Worm (Caenorhabditis elegans) whole organism, L1 larva: Measurements from ENCODE around the gene acl-1.

ENCODE experiments used
- egl-27 ChIP-seq, 2 experiments: fragments of 150-350 bp in 1 of 2; sonication (generic microtip); optimal IDR thresholded peaks; 3 replicates each; lab custom pipeline; 2017 to 2018; ENCODE audit warnings: missing biosample characterization in 2 of 2, missing genetic modification characterization in 2 of 2, missing genetic modification reagents in 2 of 2
- lin-14 ChIP-seq: fragments of 200-800 bp; sonication (Bioruptor generic); optimal IDR thresholded peaks from 2 replicates; lab custom pipeline; 2018; ENCODE audit warnings: mild to moderate bottlenecking, missing genetic modification characterization, moderate library complexity, missing compliant biosample characterization
- nhr-11 ChIP-seq: fragments of 150-350 bp; optimal IDR thresholded peaks from 2 replicates; lab custom pipeline; 2014; ENCODE audit warnings: missing biosample characterization, missing genetic modification characterization
- nhr-90 ChIP-seq: sonication (generic microtip); optimal IDR thresholded peaks from 2 replicates; lab custom pipeline; 2016; ENCODE audit warnings: mild to moderate bottlenecking, missing genetic modification characterization, missing compliant biosample characterization; ENCODE audit not compliant: poor library complexity
- unc-30 ChIP-seq: sonication (generic microtip); optimal IDR thresholded peaks from 2 replicates; lab custom pipeline; 2017; ENCODE audit warnings: missing biosample characterization, missing genetic modification characterization
- zag-1 ChIP-seq: fragments of 150-350 bp; optimal IDR thresholded peaks from 2 replicates; lab custom pipeline; 2014; ENCODE audit warnings: missing biosample characterization, missing genetic modification characterization

DNA sequence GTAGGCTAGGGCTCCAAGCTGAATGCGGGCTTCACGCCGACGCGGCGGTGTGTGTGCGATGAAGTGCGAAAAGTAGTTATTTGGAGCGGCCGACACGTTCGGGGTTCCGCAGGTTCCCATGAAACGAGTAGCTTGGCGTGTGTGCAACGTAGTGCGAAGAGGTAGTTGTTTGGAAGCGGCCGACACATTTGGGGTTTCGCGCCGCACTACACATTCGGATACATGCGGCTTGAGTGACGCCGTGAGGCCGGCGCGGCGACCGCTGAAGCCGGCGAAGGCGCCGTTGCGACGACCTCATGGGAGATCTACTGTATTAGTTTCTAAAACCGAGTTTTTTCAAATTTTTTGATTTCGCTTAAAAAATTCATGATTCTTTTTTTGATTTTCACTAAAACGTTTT, 51.5 kb downstream of the acl-1 start:
- TF ChIP-seq lin-14 (GFP tag; lab: Kevin White, UChicago) (no peak), nhr-90 (tag; lab: Kevin White, UChicago) (no peak), zag-1 (tag; lab: Kevin White, UChicago) (no peak), unc-30 (tag; lab: Kevin White, UChicago) (no peak), egl-27 (tag; optimal IDR thresholded peaks at IDR 0.05; lab: Kevin White, UChicago) (no peak), nhr-11 (tag; lab: Kevin White, UChicago) (no peak)
